Fruit fly (Drosophila melanogaster): ENCODE measurements around the gene Gr28b.

The Gr28b gene

DNA sequence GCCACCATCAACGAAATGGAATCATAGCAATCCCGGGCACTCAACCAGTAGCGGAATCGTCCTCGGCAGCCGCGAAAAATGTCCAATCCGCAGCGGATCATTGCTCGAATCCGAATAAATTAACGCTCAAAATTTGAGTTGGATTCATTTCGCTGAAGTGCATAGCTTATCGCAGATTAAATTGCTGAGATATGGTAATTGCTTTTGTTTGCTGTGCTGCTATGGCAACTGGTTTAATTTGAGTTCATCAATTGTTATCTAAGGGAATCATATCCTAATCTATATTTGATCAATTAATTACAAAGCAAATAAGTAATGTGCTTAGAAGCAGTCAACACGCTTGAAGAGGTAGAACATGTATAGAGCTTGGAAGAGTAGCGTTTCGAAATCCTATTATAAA, at the start of gene Gr28b:
Gr28b (minus strand) TSS at position 101 of the 400 bp plus-strand sequence.
- TF ChIP-seq Ssrp (tag; optimal IDR thresholded peaks at IDR 0.05): no peak
- peak; percentile 45 for TF ChIP-seq Ets65A (GFP tag)

DNA sequence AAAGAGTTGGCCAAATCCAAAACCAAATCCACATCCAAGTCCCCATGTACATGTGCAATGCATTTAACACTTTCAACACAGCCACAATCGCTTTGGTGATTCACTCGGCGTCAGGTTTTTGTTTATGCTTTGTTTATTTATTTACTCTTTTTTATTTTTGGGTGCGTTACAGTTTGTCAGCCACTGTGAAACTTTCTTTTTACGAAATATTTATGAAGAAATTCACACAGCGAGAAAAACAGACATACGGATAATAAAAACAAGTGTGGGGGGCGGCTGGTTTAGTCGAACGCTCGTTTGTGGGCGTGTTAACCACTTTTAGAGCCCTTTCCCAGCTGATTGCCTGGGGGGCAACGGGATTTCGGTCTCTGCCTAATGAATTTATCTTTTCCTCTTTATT, 46.8 kb upstream of the Gr28b start:
- TF ChIP-seq so (GFP tag; IDR thresholded peaks at IDR 0.05) (no peak), HmgD (GFP tag; optimal IDR thresholded peaks at IDR 0.05) (no peak), cad (GFP tag; optimal IDR thresholded peaks at IDR 0.05) (peak; percentile 10), CG32532 (GFP tag; IDR thresholded peaks at IDR 0.05) (no peak), Sry-β (GFP tag; optimal IDR thresholded peaks at IDR 0.05) (no peak), CG6683 (GFP tag; optimal IDR thresholded peaks at IDR 0.05) (no peak), ken (GFP tag; IDR thresholded peaks at IDR 0.05) (0 out of 3 replicates have a peak, but pooled peaks have one; percentile 20), toy (GFP tag; IDR thresholded peaks at IDR 0.05) (no peak), zf30C (GFP tag; optimal IDR thresholded peaks at IDR 0.05) (peak; percentile 16), CG17829 (tag; optimal IDR thresholded peaks at IDR 0.05) (no peak), Drgx (GFP tag; IDR thresholded peaks at IDR 0.05) (no peak), ind (GFP tag; optimal IDR thresholded peaks at IDR 0.05) (no peak), vvl (GFP tag; IDR thresholded peaks at IDR 0.05) (peak; percentile 33; the same call in 1 of the 2 replicates), CG6654 (GFP tag; optimal IDR thresholded peaks at IDR 0.05) (peak; percentile 93), CG7963 (GFP tag; IDR thresholded peaks at IDR 0.05; ENCODE audit: partially characterized antibody) (no peak)

- no peak for TF ChIP-seq ssp (GFP tag; IDR thresholded peaks at IDR 0.05)
- TF ChIP-seq CG10321 (GFP tag; IDR thresholded peaks at IDR 0.05): no peak
- TF ChIP-seq danr (GFP tag; IDR thresholded peaks at IDR 0.05): no peak
- no peak for TF ChIP-seq YL-1 (GFP tag; optimal IDR thresholded peaks at IDR 0.05)
- no peak for TF ChIP-seq Bteb2 (GFP tag; optimal IDR thresholded peaks at IDR 0.05)
- TF ChIP-seq Poxn (GFP tag; IDR thresholded peaks at IDR 0.05): no peak
- peak; percentile 67; the same call in 2 of the 3 replicates for TF ChIP-seq CG17361 (GFP tag; IDR thresholded peaks at IDR 0.05)
- no peak for TF ChIP-seq CG11504 (tag; optimal IDR thresholded peaks at IDR 0.05)
Observed at dm6 chr2L:7508463-7508862, 46.4 kb upstream of the Gr28b start.

dm6 chr2L:7507447-7507846, 45.4 kb upstream of the Gr28b start:
- TF ChIP-seq gsb (GFP tag; IDR thresholded peaks at IDR 0.05): no peak
- no peak for TF ChIP-seq Fer3 (tag; optimal IDR thresholded peaks at IDR 0.05)
- TF ChIP-seq sug (tag; optimal IDR thresholded peaks at IDR 0.05): no peak
- peak; percentile 91 for TF ChIP-seq CG6654 (GFP tag; optimal IDR thresholded peaks at IDR 0.05)
- no peak for TF ChIP-seq CG13123 (GFP tag; optimal IDR thresholded peaks at IDR 0.05)
- peak; percentile 33; the same call in 1 of the 2 replicates for TF ChIP-seq crol (GFP tag; IDR thresholded peaks at IDR 0.05)
- peak; percentile 90; the same call in 1 of the 3 replicates for TF ChIP-seq CG2199 (GFP tag; IDR thresholded peaks at IDR 0.05)
- TF ChIP-seq sima (GFP tag; optimal IDR thresholded peaks at IDR 0.05): no peak
- TF ChIP-seq Med (GFP tag): peak; percentile 27
- TF ChIP-seq CG18011 (GFP tag; optimal IDR thresholded peaks at IDR 0.05): no peak
- no peak for TF ChIP-seq CG32772 (GFP tag; IDR thresholded peaks at IDR 0.05)
- no peak for TF ChIP-seq PHDP (tag; optimal IDR thresholded peaks at IDR 0.05)

DNA sequence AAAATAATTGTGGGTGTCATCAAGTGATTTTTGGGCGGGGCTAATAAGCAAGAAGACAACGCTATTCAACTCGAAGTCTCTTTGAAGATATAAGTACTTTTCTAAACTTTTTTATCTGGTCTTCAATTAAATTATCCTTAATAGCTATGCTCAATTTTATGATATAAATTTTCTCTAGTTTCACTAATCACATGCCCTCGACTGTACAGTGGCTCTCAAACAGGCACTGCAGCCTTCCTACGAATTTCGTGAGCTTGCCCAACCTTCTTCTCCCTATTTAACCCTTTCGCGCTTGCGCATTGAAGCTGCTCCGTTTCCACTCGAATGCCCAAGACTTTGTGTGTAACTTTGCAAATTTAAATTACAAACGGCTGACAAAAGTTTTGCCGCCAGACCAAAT, 43.9 kb upstream of the Gr28b start:
- TF ChIP-seq CG2199 (GFP tag; IDR thresholded peaks at IDR 0.05): 0 out of 3 replicates have a peak, but pooled peaks have one; percentile 65
- TF ChIP-seq phol (tag; optimal IDR thresholded peaks at IDR 0.05): peak; percentile 3
- peak; percentile 6 for TF ChIP-seq pros (GFP tag; optimal IDR thresholded peaks at IDR 0.05)
- peak; percentile 8 for TF ChIP-seq Ets65A (GFP tag)
- TF ChIP-seq CG10543 (GFP tag; optimal IDR thresholded peaks at IDR 0.05): no peak
- peak; percentile 2 for TF ChIP-seq CG10979 (tag; optimal IDR thresholded peaks at IDR 0.05)
- TF ChIP-seq CG6654 (GFP tag; optimal IDR thresholded peaks at IDR 0.05): peak; percentile 65
- TF ChIP-seq mirr (GFP tag; optimal IDR thresholded peaks at IDR 0.05): no peak
- peak; percentile 77 for TF ChIP-seq CG11696 (GFP tag; IDR thresholded peaks at IDR 0.05)
- TF ChIP-seq dmrt99B (tag; optimal IDR thresholded peaks at IDR 0.05): peak; percentile 22
